Worm (Caenorhabditis elegans) whole organism, L4 larva: ENCODE data around the gene srt-5.
"Not testable (repeated sequence)": the region's sequence is repeated elsewhere in the genome, so short reads cannot be mapped to it uniquely, and the experiment has no call there.

Source experiments
- F26F4.8 ChIP-seq: fragments of 200-800 bp; sonication (Bioruptor generic); conservative IDR thresholded peaks from 2 replicates; pipeline ENCODE4 v1.3.6; 2022; ENCODE audit warnings: missing genetic modification characterization, missing compliant biosample characterization
- aha-1 ChIP-seq: fragments of 150-350 bp; peaks from one replicate; lab custom pipeline; 2014; ENCODE audit warnings: missing biosample characterization, missing genetic modification characterization
- arid-1 ChIP-seq: fragments of 200-800 bp; sonication (Bioruptor generic); conservative IDR thresholded peaks from 2 replicates; pipeline ENCODE4 v1.3.6; 2022; ENCODE audit warnings: missing genetic modification reagents, missing genetic modification characterization, missing compliant biosample characterization
- ceh-28 ChIP-seq: fragments of 150-350 bp; optimal IDR thresholded peaks from 2 replicates; lab custom pipeline; 2014; ENCODE audit warnings: missing biosample characterization, missing genetic modification reagents, missing genetic modification characterization
- ceh-32 ChIP-seq: sonication (generic microtip); optimal IDR thresholded peaks from 2 replicates; lab custom pipeline; 2016; ENCODE audit warnings: mild to moderate bottlenecking, missing genetic modification characterization, missing compliant biosample characterization; ENCODE audit not compliant: poor library complexity
- dmd-6 ChIP-seq: fragments of 200-800 bp; sonication (Bioruptor generic); IDR thresholded peaks from 2 replicates; pipeline ENCODE4 v1.3.6; 2022; ENCODE audit warnings: missing genetic modification reagents, missing genetic modification characterization, missing compliant biosample characterization
- dmd-8 ChIP-seq: fragments of 200-800 bp; sonication (Bioruptor generic); IDR thresholded peaks from 2 replicates; pipeline ENCODE4 v1.3.6; 2022; ENCODE audit warnings: missing genetic modification characterization, missing compliant biosample characterization
- dmd-9 ChIP-seq: fragments of 200-800 bp; sonication (Bioruptor generic); IDR thresholded peaks from 2 replicates; pipeline ENCODE4 v1.3.6; 2022; ENCODE audit warnings: missing genetic modification reagents, missing genetic modification characterization, missing compliant biosample characterization
- dpl-1 ChIP-seq: fragments of 150-350 bp; optimal IDR thresholded peaks from 2 replicates; lab custom pipeline; 2014; ENCODE audit warnings: missing biosample characterization, missing genetic modification reagents, missing genetic modification characterization
- dve-1 ChIP-seq: sonication (generic microtip); optimal IDR thresholded peaks from 2 replicates; lab custom pipeline; 2017; ENCODE audit warnings: antibody characterized with exemption, mild to moderate bottlenecking, missing genetic modification characterization, missing compliant biosample characterization; ENCODE audit not compliant: insufficient read depth
- egl-43 ChIP-seq: fragments of 200-800 bp; sonication (Bioruptor generic); IDR thresholded peaks from 2 replicates; pipeline ENCODE4 v1.3.6; 2022; ENCODE audit warnings: missing genetic modification reagents, missing genetic modification characterization, missing compliant biosample characterization
- fos-1 ChIP-seq: fragments of 150-350 bp; optimal IDR thresholded peaks from 2 replicates; lab custom pipeline; 2014; ENCODE audit warnings: missing biosample characterization, missing genetic modification characterization
- hlh-30 ChIP-seq: sonication (generic microtip); optimal IDR thresholded peaks from 2 replicates; lab custom pipeline; 2017; ENCODE audit warnings: antibody characterized with exemption, mild to moderate bottlenecking, missing genetic modification characterization, missing compliant biosample characterization; ENCODE audit not compliant: insufficient read depth
- hmg-1.1 ChIP-seq: fragments of 200-800 bp; sonication (Bioruptor generic); IDR thresholded peaks from 2 replicates; pipeline ENCODE4 v1.3.6; 2022; ENCODE audit warnings: missing genetic modification reagents, missing genetic modification characterization, missing compliant biosample characterization
- lin-1 ChIP-seq: fragments of 200-800 bp; sonication (Bioruptor generic); IDR thresholded peaks from 2 replicates; pipeline ENCODE4 v1.3.6; 2022; ENCODE audit warnings: missing genetic modification reagents, missing genetic modification characterization, missing compliant biosample characterization
- lin-39 ChIP-seq: fragments of 150-350 bp; optimal IDR thresholded peaks from 2 replicates; lab custom pipeline; 2014; ENCODE audit warnings: missing biosample characterization, missing genetic modification reagents, missing genetic modification characterization
- lsy-2 ChIP-seq, 2 experiments: fragments of 150-350 bp in 1 of 2; sonication (generic microtip) in 1 of 2; optimal IDR thresholded peaks; 2 replicates each; lab custom pipeline; 2014 to 2017; ENCODE audit warnings: missing biosample characterization in 2 of 2, missing genetic modification characterization in 2 of 2
- madf-5 ChIP-seq, 2 experiments: fragments of 200-800 bp; sonication (Bioruptor generic); IDR thresholded peaks; 2 replicates each; pipeline ENCODE4 v1.3.6; 2022; ENCODE audit warnings: missing compliant biosample characterization in 2 of 2, missing genetic modification characterization in 2 of 2
- mep-1 ChIP-seq: fragments of 150-350 bp; sonication (generic microtip); optimal IDR thresholded peaks from 3 replicates; lab custom pipeline; 2014; ENCODE audit warnings: missing biosample characterization, missing genetic modification characterization
- nhr-102 ChIP-seq: sonication (generic microtip); optimal IDR thresholded peaks from 2 replicates; lab custom pipeline; 2016; ENCODE audit warnings: mild to moderate bottlenecking, missing genetic modification characterization, moderate library complexity, missing compliant biosample characterization
- nhr-111 ChIP-seq: fragments of 200-800 bp; sonication (Bioruptor generic); optimal IDR thresholded peaks from 2 replicates; lab custom pipeline; 2018; ENCODE audit warnings: mild to moderate bottlenecking, missing genetic modification characterization, missing compliant biosample characterization
- nhr-42 ChIP-seq: fragments of 200-800 bp; sonication (Bioruptor generic); IDR thresholded peaks from 2 replicates; pipeline ENCODE4 v1.3.6; 2022; ENCODE audit warnings: missing genetic modification characterization, missing compliant biosample characterization
- nhr-48 ChIP-seq: sonication (generic microtip); optimal IDR thresholded peaks from 2 replicates; lab custom pipeline; 2016; ENCODE audit warnings: mild to moderate bottlenecking, missing genetic modification characterization, missing compliant biosample characterization
- nhr-6 ChIP-seq: fragments of 150-350 bp; optimal IDR thresholded peaks from 2 replicates; lab custom pipeline; 2014; ENCODE audit warnings: missing biosample characterization, missing genetic modification characterization
- saeg-2 ChIP-seq: fragments of 200-800 bp; sonication (Bioruptor generic); IDR thresholded peaks from 2 replicates; pipeline ENCODE4 v1.3.6; 2022; ENCODE audit warnings: missing genetic modification reagents, missing genetic modification characterization, missing compliant biosample characterization
- sdz-12 ChIP-seq: fragments of 200-800 bp; sonication (Bioruptor generic); optimal IDR thresholded peaks from 2 replicates; lab custom pipeline; 2018; ENCODE audit warnings: mild to moderate bottlenecking, missing genetic modification characterization, missing compliant biosample characterization
- skn-1 ChIP-seq: fragments of 150-350 bp; optimal IDR thresholded peaks from 2 replicates; lab custom pipeline; 2014; ENCODE audit warnings: missing biosample characterization, missing genetic modification characterization
- snpc-4 ChIP-seq: fragments of 150-350 bp; optimal IDR thresholded peaks from 2 replicates; lab custom pipeline; 2014; ENCODE audit warnings: missing biosample characterization, missing genetic modification characterization
- spr-1 ChIP-seq: sonication (generic microtip); optimal IDR thresholded peaks from 2 replicates; lab custom pipeline; 2016; ENCODE audit warnings: mild to moderate bottlenecking, missing genetic modification characterization, missing compliant biosample characterization
- tra-1 ChIP-seq: fragments of 200-800 bp; sonication (Bioruptor generic); IDR thresholded peaks from 2 replicates; pipeline ENCODE4 v1.3.6; 2022; ENCODE audit warnings: missing genetic modification reagents, missing genetic modification characterization, missing compliant biosample characterization
- unc-62 ChIP-seq, 3 experiments: fragments of 150-350 bp in 1 of 3; sonication (generic microtip); optimal IDR thresholded peaks in 2 of 3; peaks in 1 of 3; 1 replicate in 1 of 3; 2 replicates in 2 of 3; lab custom pipeline; 2014 to 2017; ENCODE audit warnings: missing biosample characterization in 3 of 3, missing genetic modification characterization in 3 of 3, missing genetic modification reagents in 3 of 3, missing genotype in 1 of 3
- vab-7 ChIP-seq: fragments of 200-800 bp; sonication (Bioruptor generic); IDR thresholded peaks from 2 replicates; pipeline ENCODE4 v1.3.6; 2022; ENCODE audit warnings: missing genetic modification reagents, missing genetic modification characterization, missing compliant biosample characterization
- zfp-2 ChIP-seq: sonication (generic microtip); optimal IDR thresholded peaks from 2 replicates; lab custom pipeline; 2016; ENCODE audit warnings: mild to moderate bottlenecking, missing genetic modification characterization, missing compliant biosample characterization
- zfp-3 ChIP-seq: fragments of 200-800 bp; sonication (Bioruptor generic); conservative IDR thresholded peaks from 2 replicates; pipeline ENCODE4 v1.3.6; 2022; ENCODE audit warnings: missing genetic modification reagents, missing genetic modification characterization, missing compliant biosample characterization
- zip-11 ChIP-seq: fragments of 200-800 bp; sonication (Bioruptor generic); IDR thresholded peaks from 2 replicates; pipeline ENCODE4 v1.3.6; 2022; ENCODE audit warnings: missing genetic modification characterization, missing compliant biosample characterization

The srt-5 gene

ce11 chrV:3081471-3081870 is 779 bp upstream of the srt-5 start, which contains the start of gene srt-7 (continued):
- TF ChIP-seq ceh-28 (tag; lab: Kevin White, UChicago) (no peak), saeg-2 (GFP tag; lab: Robert Waterston, UW) (no peak), hmg-1.1 (GFP tag; lab: Robert Waterston, UW) (no peak), dmd-9 (GFP tag; lab: Robert Waterston, UW) (no peak), nhr-111 (GFP tag; lab: Kevin White, UChicago) (no peak)

ce11 chrV:3071548-3071947 is 9.1 kb downstream of the srt-5 start, which contains the start of gene C50H11.13:
Gene C50H11.13 (minus strand): TSS chrV:3071648.
- no peak for TF ChIP-seq madf-5 (GFP tag; IDR thresholded peaks at IDR 0.05; lab: Robert Waterston, UW)

ce11 chrV:3069101-3069500 is 11.6 kb downstream of the srt-5 start, which contains the start of gene str-40:
Gene str-40 (minus strand): TSS chrV:3069201.
- TF ChIP-seq nhr-6 (no peak), sdz-12 (GFP tag; lab: Kevin White, UChicago) (no peak), vab-7 (GFP tag; lab: Robert Waterston, UW) (no peak), fos-1 (tag; lab: Kevin White, UChicago) (no peak), zip-11 (GFP tag; lab: Robert Waterston, UW) (no peak), lin-1 (GFP tag; lab: Robert Waterston, UW) (no peak), hlh-30 (tag; lab: Kevin White, UChicago) (no peak)

ce11 chrV:3065928-3066327 is 14.8 kb downstream of the srt-5 start, which contains the start of gene srh-185:
Gene srh-185 (plus strand): TSS chrV:3066228.
- TF ChIP-seq unc-62 (GFP tag; optimal IDR thresholded peaks at IDR 0.05 in 1 of 2; lab: Kevin White, UChicago) (peak in 1 of 2 experiments; percentile 11), unc-62 (tag; optimal IDR thresholded peaks at IDR 0.05; lab: Kevin White, UChicago) (no peak), skn-1 (tag; lab: Kevin White, UChicago) (no peak), zip-11 (GFP tag; lab: Robert Waterston, UW) (no peak), dmd-6 (GFP tag; lab: Robert Waterston, UW) (no peak), tra-1 (GFP tag; lab: Robert Waterston, UW) (no peak)

ce11 chrV:3064418-3064817 is 16.3 kb downstream of the srt-5 start, which contains the start of gene srt-16:
Gene srt-16 (minus strand): TSS chrV:3064518.
- not testable (repeated sequence) for TF ChIP-seq lsy-2 (tag; optimal IDR thresholded peaks at IDR 0.05; lab: Kevin White, UChicago); spr-1 (tag; lab: Kevin White, UChicago); snpc-4 (tag; lab: Kevin White, UChicago)

- TF ChIP-seq madf-5 (GFP tag; IDR thresholded peaks at IDR 0.05; lab: Robert Waterston, UW) = no peak
- TF ChIP-seq, all 104 proteins: peak for 0
Measured at ce11 chrV:3062078-3062477, 18.6 kb downstream of the srt-5 start, which contains the start of gene srt-15. Gene srt-15 (minus strand): TSS chrV:3062178.

- TF ChIP-seq aha-1 (tag; lab: Kevin White, UChicago) = peak; percentile 24
- no peak for TF ChIP-seq dpl-1
- TF ChIP-seq, all 104 proteins: peak for 1
Measured at ce11 chrV:3058996-3059395, 21.7 kb downstream of the srt-5 start, which contains the start of gene str-244. Gene str-244 (minus strand): TSS chrV:3059096.

ce11 chrV:3054254-3054653 is 26.4 kb downstream of the srt-5 start, which contains the start of gene C50H11.8:
Gene C50H11.8 (plus strand): TSS chrV:3054554.
- TF ChIP-seq nhr-102 = no peak
- no peak for TF ChIP-seq spr-1 (tag; lab: Kevin White, UChicago)
- no peak for TF ChIP-seq arid-1
- no peak for TF ChIP-seq ceh-32
- no peak for TF ChIP-seq lin-39 (tag; lab: Kevin White, UChicago)
- no peak for TF ChIP-seq zip-11 (GFP tag; lab: Robert Waterston, UW)
- TF ChIP-seq ceh-28 (tag; lab: Kevin White, UChicago) = no peak
- no peak for TF ChIP-seq mep-1 (tag; lab: Kevin White, UChicago)
- TF ChIP-seq F26F4.8 (GFP tag; lab: Robert Waterston, UW) = no peak
- TF ChIP-seq nhr-42 = no peak
- no peak for TF ChIP-seq zfp-3
- no peak for TF ChIP-seq dmd-8 (GFP tag; lab: Robert Waterston, UW)
- no peak for TF ChIP-seq dve-1
- no peak for TF ChIP-seq zfp-2
- no peak for TF ChIP-seq egl-43
- no peak for TF ChIP-seq nhr-48 (tag; lab: Kevin White, UChicago)
- TF ChIP-seq dpl-1 = no peak
- TF ChIP-seq, all 104 proteins: peak for 0
